Fruit fly (Drosophila melanogaster): Measurements from ENCODE around the gene CG8833.

CG8833 gene

dm6 chr3L:13928769-13929594 lies at the start of gene CG8833, which contains the start of gene DCTN1-p150 (continued):
- TF ChIP-seq CG12236 (GFP tag; optimal IDR thresholded peaks at IDR 0.05), result no peak
- no peak for TF ChIP-seq CkIIα-i1 (GFP tag; IDR thresholded peaks at IDR 0.05)
- TF ChIP-seq CG32767 (GFP tag; IDR thresholded peaks at IDR 0.05), result no peak
- no peak for TF ChIP-seq aop (GFP tag; IDR thresholded peaks at IDR 0.05)
- TF ChIP-seq CG1792 (GFP tag; optimal IDR thresholded peaks at IDR 0.05), result no peak
- TF ChIP-seq her (GFP tag; optimal IDR thresholded peaks at IDR 0.05), result no peak
- TF ChIP-seq Atf-2 (GFP tag; optimal IDR thresholded peaks at IDR 0.05), result peak; percentile 8
- TF ChIP-seq lmd (GFP tag; IDR thresholded peaks at IDR 0.05), result peak; percentile 48
- TF ChIP-seq CG11504 (tag; optimal IDR thresholded peaks at IDR 0.05), result no peak
- TF ChIP-seq CG11085 (GFP tag; IDR thresholded peaks at IDR 0.05), result no peak
- TF ChIP-seq CG7556 (GFP tag; optimal IDR thresholded peaks at IDR 0.05), result peak; percentile 20
- no peak; the same call in 2 of the 3 replicates for TF ChIP-seq CG14050 (GFP tag; IDR thresholded peaks at IDR 0.05)
- TF ChIP-seq ham (GFP tag; IDR thresholded peaks at IDR 0.05), result no peak
- no peak for TF ChIP-seq danr (GFP tag; IDR thresholded peaks at IDR 0.05)
- TF ChIP-seq CG2202 (tag; optimal IDR thresholded peaks at IDR 0.05), result no peak
- no peak for TF ChIP-seq lbe (GFP tag; optimal IDR thresholded peaks at IDR 0.05)
- peak; percentile 37; the same call in 2 of the 3 replicates for TF ChIP-seq tgo (GFP tag; IDR thresholded peaks at IDR 0.05)
- TF ChIP-seq Bgb (GFP tag; IDR thresholded peaks at IDR 0.05; ENCODE audit: partially characterized antibody), result peak; percentile 47
- peak; percentile 56 for TF ChIP-seq Abd-B (GFP tag; optimal IDR thresholded peaks at IDR 0.05)
- TF ChIP-seq CG18764 (GFP tag; optimal IDR thresholded peaks at IDR 0.05), result no peak
- TF ChIP-seq pzg (GFP tag; optimal IDR thresholded peaks at IDR 0.05), result peak; percentile 39
- no peak for TF ChIP-seq CG11723 (GFP tag; optimal IDR thresholded peaks at IDR 0.05)
- no peak for TF ChIP-seq CTCF (GFP tag; optimal IDR thresholded peaks at IDR 0.05)
- TF ChIP-seq CG7987 (GFP tag; optimal IDR thresholded peaks at IDR 0.05), result no peak
- TF ChIP-seq CG14965 (GFP tag; optimal IDR thresholded peaks at IDR 0.05; ENCODE audit: borderline replicate concordance), result no peak
- TF ChIP-seq Xrp1 (GFP tag; IDR thresholded peaks at IDR 0.05), result 0 out of 2 replicates have a peak, but pooled peaks have one; percentile 16
- TF ChIP-seq az2 (GFP tag; optimal IDR thresholded peaks at IDR 0.05), result peak; percentile 34
- TF ChIP-seq HLH54F (GFP tag; optimal IDR thresholded peaks at IDR 0.05), result peak; percentile 50
- TF ChIP-seq Lpt (GFP tag; optimal IDR thresholded peaks at IDR 0.05), result no peak
- TF ChIP-seq CG30020 (tag; optimal IDR thresholded peaks at IDR 0.05), result peak; percentile 43
- peak; percentile 33 for TF ChIP-seq CG8944 (GFP tag; optimal IDR thresholded peaks at IDR 0.05)
- no peak for TF ChIP-seq ara (GFP tag; IDR thresholded peaks at IDR 0.05)
- TF ChIP-seq CG6683 (GFP tag; optimal IDR thresholded peaks at IDR 0.05), result no peak
- TF ChIP-seq Jarid2 (GFP tag; optimal IDR thresholded peaks at IDR 0.05), result no peak
- TF ChIP-seq CG13123 (GFP tag; optimal IDR thresholded peaks at IDR 0.05), result peak; percentile 29
- no peak for TF ChIP-seq lov (optimal IDR thresholded peaks at IDR 0.05)
- no peak for TF ChIP-seq lov (GFP tag; IDR thresholded peaks at IDR 0.05)
- TF ChIP-seq sens-2 (GFP tag; IDR thresholded peaks at IDR 0.05), result no peak
- TF ChIP-seq dimm (GFP tag; IDR thresholded peaks at IDR 0.05), result no peak
- no peak for TF ChIP-seq CG5953 (GFP tag; IDR thresholded peaks at IDR 0.05)
- no peak for TF ChIP-seq sr (GFP tag; IDR thresholded peaks at IDR 0.05)
- TF ChIP-seq jumu (GFP tag; optimal IDR thresholded peaks at IDR 0.05), result no peak
- TF ChIP-seq ab (GFP tag; optimal IDR thresholded peaks at IDR 0.05), result no peak
- TF ChIP-seq CG3407 (GFP tag; optimal IDR thresholded peaks at IDR 0.05), result no peak
- peak; percentile 53 for TF ChIP-seq CG18262 (tag; optimal IDR thresholded peaks at IDR 0.05)
- TF ChIP-seq CG2120 (GFP tag; optimal IDR thresholded peaks at IDR 0.05), result peak; percentile 62
- no peak for TF ChIP-seq Hr51 (GFP tag; optimal IDR thresholded peaks at IDR 0.05)
- TF ChIP-seq D (optimal IDR thresholded peaks at IDR 0.05), result no peak
- no peak for TF ChIP-seq D (GFP tag; optimal IDR thresholded peaks at IDR 0.05)
- peak; percentile 54; the same call in 2 of the 3 replicates for TF ChIP-seq CG11456 (GFP tag; IDR thresholded peaks at IDR 0.05)
- TF ChIP-seq CG1233 (GFP tag; optimal IDR thresholded peaks at IDR 0.05), result no peak
- TF ChIP-seq CG8765 (GFP tag; IDR thresholded peaks at IDR 0.05), result peak; percentile 12; the same call in 1 of the 2 replicates

Measured in whole organism, embryonic.